Worm (Caenorhabditis elegans) whole organism, young adult: Measurements from ENCODE around the gene R04B3.2.

Experiments used
- F52B5.7 ChIP-seq: sonication (generic microtip); optimal IDR thresholded peaks from 2 replicates; lab custom pipeline; 2016; ENCODE audit warnings: mild to moderate bottlenecking, missing genetic modification characterization, missing compliant biosample characterization
- cebp-2 ChIP-seq: fragments of 200-800 bp; sonication (Bioruptor generic); IDR thresholded peaks from 2 replicates; pipeline ENCODE4 v1.3.6; 2022; ENCODE audit warnings: missing genetic modification characterization, missing compliant biosample characterization
- unc-130 ChIP-seq: sonication (generic microtip); optimal IDR thresholded peaks from 2 replicates; lab custom pipeline; 2016; ENCODE audit warnings: missing genetic modification reagents, missing genetic modification characterization, missing compliant biosample characterization

- TF ChIP-seq cebp-2 (GFP tag; lab: Robert Waterston, UW) (no peak), unc-130 (GFP tag; lab: Kevin White, UChicago) (no peak), F52B5.7 (tag; lab: Kevin White, UChicago) (no peak)
Observed at ce11 chrX:2441163-2441562, 32.4 kb downstream of the R04B3.2 start.
